Worm (Caenorhabditis elegans): Measurements from ENCODE around the gene C17H12.8.

The C17H12.8 gene

ce11 chrIV:6818369-6818768 lies at the start of gene C17H12.8:
Gene C17H12.8 (plus strand): TSS chrIV:6818703.
- TF ChIP-seq nhr-80 (tag; optimal IDR thresholded peaks at IDR 0.05) (peak; percentile 37), F33H1.4 (GFP tag; IDR thresholded peaks at IDR 0.05) (no peak)

ce11 chrIV:6770407-6770883 lies 48.1 kb upstream of the C17H12.8 start, which contains the start of gene anat-1:
Gene anat-1 (plus strand): TSS chrIV:6770833.
- no peak for TF ChIP-seq let-607 (tag; optimal IDR thresholded peaks at IDR 0.05)
- TF ChIP-seq nhr-179 (tag; optimal IDR thresholded peaks at IDR 0.05) = no peak
- TF ChIP-seq nhr-90 (tag; optimal IDR thresholded peaks at IDR 0.05) = no peak
- no peak for TF ChIP-seq egl-18 (GFP tag; IDR thresholded peaks at IDR 0.05)
- TF ChIP-seq F37B4.10 (GFP tag; IDR thresholded peaks at IDR 0.05) = no peak
- no peak for TF ChIP-seq egrh-3 (GFP tag; IDR thresholded peaks at IDR 0.05)
- TF ChIP-seq ztf-3 (GFP tag; optimal IDR thresholded peaks at IDR 0.05) = no peak
- TF ChIP-seq rec-8 (tag; optimal IDR thresholded peaks at IDR 0.05) = no peak
- TF ChIP-seq sea-2 (GFP tag; IDR thresholded peaks at IDR 0.05) = no peak
- TF ChIP-seq F52B5.7 (tag; optimal IDR thresholded peaks at IDR 0.05) = no peak
- TF ChIP-seq chd-7 (tag; optimal IDR thresholded peaks at IDR 0.05) = no peak
- no peak for TF ChIP-seq dpl-1 (GFP tag; optimal IDR thresholded peaks at IDR 0.05)
- no peak for TF ChIP-seq F23B12.7 (tag; optimal IDR thresholded peaks at IDR 0.05; ENCODE audit: insufficient read depth)

ce11 chrIV:6771556-6771955 lies 46.9 kb upstream of the C17H12.8 start:
- peak; percentile 3 for TF ChIP-seq nhr-80 (tag; optimal IDR thresholded peaks at IDR 0.05)
- no peak for TF ChIP-seq mel-28 (tag; optimal IDR thresholded peaks at IDR 0.05; ENCODE audit: borderline replicate concordance)

ce11 chrIV:6777156-6777555 lies 41.3 kb upstream of the C17H12.8 start:
- TF ChIP-seq ztf-22 (GFP tag; optimal IDR thresholded peaks at IDR 0.05) (no peak), hlh-12 (tag; optimal IDR thresholded peaks at IDR 0.05) (no peak), efl-1 (GFP tag; optimal IDR thresholded peaks at IDR 0.05) (peak; percentile 61), bed-2 (GFP tag; IDR thresholded peaks at IDR 0.05) (no peak), F33H1.4 (GFP tag; IDR thresholded peaks at IDR 0.05) (no peak), ztf-18 (tag; optimal IDR thresholded peaks at IDR 0.05) (no peak), snpc-4 (GFP tag; optimal IDR thresholded peaks at IDR 0.05) (no peak), snpc-4 (tag; optimal IDR thresholded peaks at IDR 0.05) (peak in 2 of 4 experiments; percentile 65 to 71), mes-4 (tag; optimal IDR thresholded peaks at IDR 0.05) (no peak), ceh-100 (GFP tag; IDR thresholded peaks at IDR 0.05) (no peak), madf-10 (tag; optimal IDR thresholded peaks at IDR 0.05) (no peak), unc-130 (GFP tag; optimal IDR thresholded peaks at IDR 0.05) (peak; percentile 32), let-607 (tag; optimal IDR thresholded peaks at IDR 0.05) (no peak), ztf-6 (GFP tag; IDR thresholded peaks at IDR 0.05) (no peak), ztf-28 (GFP tag; IDR thresholded peaks at IDR 0.05) (no peak), F55B11.4 (tag; optimal IDR thresholded peaks at IDR 0.05; ENCODE audit: borderline replicate concordance, insufficient read depth) (no peak), gei-17 (GFP tag; optimal IDR thresholded peaks at IDR 0.05) (no peak), ceh-91 (GFP tag; IDR thresholded peaks at IDR 0.05) (no peak), repo-1 (tag; optimal IDR thresholded peaks at IDR 0.05) (no peak), T07F8.4 (tag; optimal IDR thresholded peaks at IDR 0.05) (no peak), Y79H2A.3 (GFP tag; conservative IDR thresholded peaks at IDR 0.05) (no peak), bed-1 (GFP tag; IDR thresholded peaks at IDR 0.05) (no peak), mel-28 (tag; optimal IDR thresholded peaks at IDR 0.05; ENCODE audit: borderline replicate concordance) (no peak), madf-6 (GFP tag; IDR thresholded peaks at IDR 0.05) (no peak), nhr-27 (tag; optimal IDR thresholded peaks at IDR 0.05) (no peak), Y56A3A.18 (GFP tag; IDR thresholded peaks at IDR 0.05) (no peak), hsf-1 (GFP tag; IDR thresholded peaks at IDR 0.05) (no peak), attf-5 (GFP tag; optimal IDR thresholded peaks at IDR 0.05) (no peak), lag-1 (GFP tag; IDR thresholded peaks at IDR 0.05) (no peak), him-1 (tag; optimal IDR thresholded peaks at IDR 0.05) (no peak), Y95B8A.8 (GFP tag; IDR thresholded peaks at IDR 0.05) (no peak), F23B12.7 (tag; optimal IDR thresholded peaks at IDR 0.05; ENCODE audit: insufficient read depth) (no peak)

Data from whole organism, young adult.